Worm (Caenorhabditis elegans) whole organism, L1 larva: Measurements from ENCODE around the gene lec-10.

ENCODE experiments used
- dsc-1 ChIP-seq: sonication (generic microtip); optimal IDR thresholded peaks from 2 replicates; lab custom pipeline; 2016; ENCODE audit warnings: mild to moderate bottlenecking, missing genetic modification characterization, missing compliant biosample characterization
- lin-35 ChIP-seq, 2 experiments: fragments of 150-350 bp; optimal IDR thresholded peaks; 2 replicates each; lab custom pipeline; 2014; ENCODE audit warnings: missing biosample characterization in 2 of 2, missing genetic modification characterization in 2 of 2, missing genetic modification reagents in 2 of 2
- nhr-11 ChIP-seq: fragments of 150-350 bp; optimal IDR thresholded peaks from 2 replicates; lab custom pipeline; 2014; ENCODE audit warnings: missing biosample characterization, missing genetic modification characterization
- swsn-7 ChIP-seq: sonication (generic microtip); optimal IDR thresholded peaks from 2 replicates; lab custom pipeline; 2016; ENCODE audit warnings: missing genetic modification characterization, missing compliant biosample characterization
- unc-130 ChIP-seq: fragments of 150-350 bp; optimal IDR thresholded peaks from 2 replicates; lab custom pipeline; 2017; ENCODE audit warnings: missing biosample characterization, missing genetic modification characterization, inconsistent platforms

- TF ChIP-seq nhr-11 (no peak), swsn-7 (tag; lab: Kevin White, UChicago) (no peak), lin-35 (GFP tag; optimal IDR thresholded peaks at IDR 0.05; lab: Kevin White, UChicago) (no peak), dsc-1 (tag; lab: Kevin White, UChicago) (no peak), unc-130 (no peak)
Measured at ce11 chrV:6493821-6494220, 4.9 kb upstream of the lec-10 start, which contains the start of gene cpt-6.
